Worm (Caenorhabditis elegans) whole organism, L4 larva: ENCODE results near the gene mtrr-1.

Source experiments
- ceh-20 ChIP-seq: fragments of 200-800 bp; sonication (Bioruptor generic); IDR thresholded peaks from 2 replicates; pipeline ENCODE4 v1.3.6; 2022; ENCODE audit warnings: missing genetic modification reagents, missing genetic modification characterization, missing compliant biosample characterization
- dve-1 ChIP-seq: sonication (generic microtip); optimal IDR thresholded peaks from 2 replicates; lab custom pipeline; 2017; ENCODE audit warnings: antibody characterized with exemption, mild to moderate bottlenecking, missing genetic modification characterization, missing compliant biosample characterization; ENCODE audit not compliant: insufficient read depth
- fos-1 ChIP-seq: fragments of 150-350 bp; optimal IDR thresholded peaks from 2 replicates; lab custom pipeline; 2014; ENCODE audit warnings: missing biosample characterization, missing genetic modification characterization
- nhr-76 ChIP-seq: fragments of 150-350 bp; optimal IDR thresholded peaks from 2 replicates; lab custom pipeline; 2014; ENCODE audit warnings: missing biosample characterization, missing genetic modification characterization
- unc-130 ChIP-seq: sonication (generic microtip); optimal IDR thresholded peaks from 2 replicates; lab custom pipeline; 2016; ENCODE audit warnings: missing genetic modification reagents, missing genetic modification characterization, missing compliant biosample characterization

- TF ChIP-seq nhr-76 (tag; lab: Kevin White, UChicago) (no peak), ceh-20 (GFP tag; lab: Robert Waterston, UW) (no peak), unc-130 (GFP tag; lab: Kevin White, UChicago) (no peak), dve-1 (tag; lab: Kevin White, UChicago) (no peak), fos-1 (no peak)
Observed at ce11 chrII:9264689-9265278, 21.0 kb upstream of the mtrr-1 start.
